ENCODE assay signal across 5 worm cellular contexts in the genomic region with DNA sequence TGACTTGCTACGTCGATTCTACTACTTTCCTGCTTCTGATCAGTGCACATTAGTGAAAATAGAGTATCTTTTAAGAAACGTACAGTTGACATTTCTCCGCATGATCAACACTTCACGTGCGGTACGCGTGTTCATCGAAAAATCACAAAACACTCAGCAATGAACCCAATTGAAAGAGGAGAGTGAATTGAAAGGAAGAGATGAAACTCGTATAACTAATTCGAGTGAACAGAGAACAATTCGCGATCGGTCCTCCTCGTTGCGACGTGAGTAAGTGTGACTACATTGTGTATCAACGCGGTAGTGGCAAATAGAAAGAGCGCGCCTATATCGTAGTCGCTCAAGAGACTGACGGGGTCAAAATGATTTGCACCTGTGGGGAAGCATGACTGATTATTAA.
TF ChIP-seq lines count a peak whose summit lies in the region.

No protein-coding gene starts in this region.

TF ChIP-seq in whole organism, L1 larva, 84 proteins besides CTCF, POLR2A, EP300 and RAD21 (continued from another document and continues in another):
- no peak for TF ChIP-seq egl-13 (tag; optimal IDR thresholded peaks at IDR 0.05; lab: Kevin White, UChicago)
- peak; percentile 15 for TF ChIP-seq nhr-237 (tag; optimal IDR thresholded peaks at IDR 0.05; lab: Kevin White, UChicago)
- peak; percentile 26 for TF ChIP-seq fos-1 (tag; optimal IDR thresholded peaks at IDR 0.05; lab: Kevin White, UChicago)
- TF ChIP-seq grh-1 (GFP tag; IDR thresholded peaks at IDR 0.05; lab: Robert Waterston, UW): peak; percentile 77
- no peak for TF ChIP-seq unc-98 (GFP tag; IDR thresholded peaks at IDR 0.05; lab: Robert Waterston, UW)
- TF ChIP-seq blmp-1 (tag; optimal IDR thresholded peaks at IDR 0.05; lab: Kevin White, UChicago): peak; percentile 94
- TF ChIP-seq nhr-76 (tag; optimal IDR thresholded peaks at IDR 0.05; lab: Kevin White, UChicago): peak; percentile 41
- TF ChIP-seq lin-15B (tag; optimal IDR thresholded peaks at IDR 0.05; lab: Kevin White, UChicago): no peak
- no peak for TF ChIP-seq snpc-4 (tag; optimal IDR thresholded peaks at IDR 0.05; lab: Kevin White, UChicago)
- no peak for TF ChIP-seq zip-4 (GFP tag; optimal IDR thresholded peaks at IDR 0.05; lab: Kevin White, UChicago)
- no peak for TF ChIP-seq fkh-4 (tag; optimal IDR thresholded peaks at IDR 0.05; lab: Kevin White, UChicago; ENCODE audit: borderline replicate concordance)
- TF ChIP-seq mef-2 (tag; optimal IDR thresholded peaks at IDR 0.05; lab: Kevin White, UChicago): peak; percentile 2
- TF ChIP-seq egl-27 (tag; optimal IDR thresholded peaks at IDR 0.05; lab: Kevin White, UChicago): peak; percentile 55 to 77
- TF ChIP-seq nhr-77 (tag; optimal IDR thresholded peaks at IDR 0.05; lab: Kevin White, UChicago): peak; percentile 57
- TF ChIP-seq ets-5 (GFP tag; IDR thresholded peaks at IDR 0.05; lab: Robert Waterston, UW): no peak
- TF ChIP-seq jun-1 (tag; optimal IDR thresholded peaks at IDR 0.05; lab: Kevin White, UChicago): peak; percentile 67
- peak; percentile 32 for TF ChIP-seq nhr-11 (tag; optimal IDR thresholded peaks at IDR 0.05; lab: Kevin White, UChicago)
- no peak for TF ChIP-seq hlh-4 (tag; optimal IDR thresholded peaks at IDR 0.05; lab: Kevin White, UChicago)
- TF ChIP-seq ceh-90 (tag; optimal IDR thresholded peaks at IDR 0.05; lab: Kevin White, UChicago): no peak
- TF ChIP-seq ceh-82 (tag; optimal IDR thresholded peaks at IDR 0.05; lab: Kevin White, UChicago): peak in 2 of 3 experiments; percentile 10 to 44
- no peak for TF ChIP-seq fkh-8 (tag; optimal IDR thresholded peaks at IDR 0.05; lab: Kevin White, UChicago)
- no peak for TF ChIP-seq C04F5.9 (tag; optimal IDR thresholded peaks at IDR 0.05; lab: Kevin White, UChicago)
- peak; percentile 75 for TF ChIP-seq C16A3.4 (tag; optimal IDR thresholded peaks at IDR 0.05; lab: Kevin White, UChicago)
- no peak for TF ChIP-seq mab-9 (GFP tag; IDR thresholded peaks at IDR 0.05; lab: Robert Waterston, UW)
- TF ChIP-seq ces-1 (GFP tag; optimal IDR thresholded peaks at IDR 0.05; lab: Kevin White, UChicago): no peak
- TF ChIP-seq F16B12.6 (tag; optimal IDR thresholded peaks at IDR 0.05; lab: Kevin White, UChicago): no peak

TF ChIP-seq in whole organism, L2 larva, 48 proteins besides CTCF, POLR2A, EP300 and RAD21 (continued from another document):
- TF ChIP-seq ztf-4 (tag; optimal IDR thresholded peaks at IDR 0.05; lab: Kevin White, UChicago) (peak; percentile 54), peb-1 (tag; optimal IDR thresholded peaks at IDR 0.05; lab: Kevin White, UChicago) (no peak), C34F6.9 (tag; optimal IDR thresholded peaks at IDR 0.05; lab: Kevin White, UChicago) (peak; percentile 41), Y55F3AM.14 (GFP tag; optimal IDR thresholded peaks at IDR 0.05; lab: Kevin White, UChicago) (peak; percentile 19), nhr-12 (tag; optimal IDR thresholded peaks at IDR 0.05; lab: Kevin White, UChicago) (no peak), nhr-77 (tag; optimal IDR thresholded peaks at IDR 0.05; lab: Kevin White, UChicago) (no peak), skn-1 (tag; optimal IDR thresholded peaks at IDR 0.05; lab: Kevin White, UChicago) (no peak), elt-1 (tag; optimal IDR thresholded peaks at IDR 0.05; lab: Kevin White, UChicago) (no peak), aly-2 (tag; optimal IDR thresholded peaks at IDR 0.05; lab: Kevin White, UChicago) (no peak), ztf-11 (tag; optimal IDR thresholded peaks at IDR 0.05; lab: Kevin White, UChicago) (no peak), elt-3 (tag; optimal IDR thresholded peaks at IDR 0.05; lab: Kevin White, UChicago) (no peak), sma-9 (GFP tag; optimal IDR thresholded peaks at IDR 0.05; lab: Kevin White, UChicago) (peak; percentile 98), sma-9 (tag; optimal IDR thresholded peaks at IDR 0.05; lab: Kevin White, UChicago) (no peak), lsy-2 (tag; optimal IDR thresholded peaks at IDR 0.05; lab: Kevin White, UChicago) (peak in 1 of 2 experiments; percentile 67), fos-1 (tag; optimal IDR thresholded peaks at IDR 0.05; lab: Kevin White, UChicago) (peak; percentile 79), F13H6.1 (tag; optimal IDR thresholded peaks at IDR 0.05; lab: Kevin White, UChicago) (peak; percentile 80), sem-4 (tag; optimal IDR thresholded peaks at IDR 0.05; lab: Kevin White, UChicago) (peak; percentile 51), blmp-1 (tag; optimal IDR thresholded peaks at IDR 0.05; lab: Kevin White, UChicago; ENCODE audit: insufficient read depth) (peak; percentile 91), ceh-16 (tag; optimal IDR thresholded peaks at IDR 0.05; lab: Kevin White, UChicago) (no peak), mdl-1 (tag; optimal IDR thresholded peaks at IDR 0.05; lab: Kevin White, UChicago) (peak in 1 of 2 experiments; percentile 68), nhr-21 (tag; optimal IDR thresholded peaks at IDR 0.05; lab: Kevin White, UChicago) (peak; percentile 95), unc-39 (tag; optimal IDR thresholded peaks at IDR 0.05; lab: Kevin White, UChicago) (no peak), nhr-10 (tag; optimal IDR thresholded peaks at IDR 0.05; lab: Kevin White, UChicago) (no peak), sma-3 (GFP tag; optimal IDR thresholded peaks at IDR 0.05; lab: Kevin White, UChicago) (peak; percentile 88), nhr-25 (tag; optimal IDR thresholded peaks at IDR 0.05; lab: Kevin White, UChicago) (peak; percentile 94), egl-27 (tag; optimal IDR thresholded peaks at IDR 0.05; lab: Kevin White, UChicago) (peak; percentile 86)

TF ChIP-seq in whole organism, L3 larva, 47 proteins besides CTCF, POLR2A, EP300 and RAD21 (continued from another document):
- TF ChIP-seq fos-1 (tag; optimal IDR thresholded peaks at IDR 0.05; lab: Kevin White, UChicago) (peak; percentile 40), egl-27 (tag; optimal IDR thresholded peaks at IDR 0.05; lab: Kevin White, UChicago) (peak; percentile 13), mdl-1 (tag; optimal IDR thresholded peaks at IDR 0.05; lab: Kevin White, UChicago) (peak; percentile 33), nhr-25 (tag; optimal IDR thresholded peaks at IDR 0.05; lab: Kevin White, UChicago) (peak; percentile 82), pha-4 (tag; optimal IDR thresholded peaks at IDR 0.05; lab: Kevin White, UChicago) (peak; percentile 75), nhr-77 (tag; optimal IDR thresholded peaks at IDR 0.05; lab: Kevin White, UChicago) (no peak), jun-1 (tag; optimal IDR thresholded peaks at IDR 0.05; lab: Kevin White, UChicago) (peak; percentile 93), tbx-2 (tag; optimal IDR thresholded peaks at IDR 0.05; lab: Kevin White, UChicago) (peak; percentile 44), egl-5 (tag; optimal IDR thresholded peaks at IDR 0.05; lab: Kevin White, UChicago) (peak; percentile 43), ama-1 (optimal IDR thresholded peaks at IDR 0.05; lab: Kevin White, UChicago) (peak; percentile 32), ceh-9 (tag; optimal IDR thresholded peaks at IDR 0.05; lab: Kevin White, UChicago) (no peak), nhr-43 (tag; optimal IDR thresholded peaks at IDR 0.05; lab: Kevin White, UChicago; ENCODE audit: poor library complexity, severe bottlenecking) (peak; percentile 96)
TF ChIP-seq in whole organism, L3 larva: peak in this region for 21.

TF ChIP-seq in whole organism, L4 larva, 104 proteins besides CTCF, POLR2A, EP300 and RAD21 (continued from another document and continues in another):
- no peak for TF ChIP-seq pha-4 (GFP tag; IDR thresholded peaks at IDR 0.05; lab: Robert Waterston, UW)
- peak; percentile 20 for TF ChIP-seq pha-4 (tag; optimal IDR thresholded peaks at IDR 0.05; lab: Kevin White, UChicago)
- TF ChIP-seq aha-1 (tag; lab: Kevin White, UChicago): peak; percentile 97
- peak; percentile 97 for TF ChIP-seq dmd-6 (GFP tag; IDR thresholded peaks at IDR 0.05; lab: Robert Waterston, UW)
- peak; percentile 80 for TF ChIP-seq nhr-10 (tag; optimal IDR thresholded peaks at IDR 0.05; lab: Kevin White, UChicago)
- no peak for TF ChIP-seq ceh-62 (tag; optimal IDR thresholded peaks at IDR 0.05; lab: Kevin White, UChicago)
- no peak for TF ChIP-seq set-16 (GFP tag; IDR thresholded peaks at IDR 0.05; lab: Robert Waterston, UW)
- peak; percentile 86 for TF ChIP-seq mep-1 (tag; optimal IDR thresholded peaks at IDR 0.05; lab: Kevin White, UChicago)
- TF ChIP-seq F10B5.3 (tag; optimal IDR thresholded peaks at IDR 0.05; lab: Kevin White, UChicago): no peak
- no peak for TF ChIP-seq egl-27 (tag; optimal IDR thresholded peaks at IDR 0.05; lab: Kevin White, UChicago)
- TF ChIP-seq ceh-32 (tag; optimal IDR thresholded peaks at IDR 0.05; lab: Kevin White, UChicago; ENCODE audit: poor library complexity): no peak
- TF ChIP-seq ama-1 (optimal IDR thresholded peaks at IDR 0.05; lab: Kevin White, UChicago): no peak
- peak; percentile 41 for TF ChIP-seq ztf-7 (tag; optimal IDR thresholded peaks at IDR 0.05; lab: Kevin White, UChicago)
- TF ChIP-seq unc-130 (GFP tag; optimal IDR thresholded peaks at IDR 0.05; lab: Kevin White, UChicago): no peak
- peak; percentile 15; the same call in 1 of the 2 replicates for TF ChIP-seq hmg-1.1 (GFP tag; IDR thresholded peaks at IDR 0.05; lab: Robert Waterston, UW)
- no peak for TF ChIP-seq dpl-1 (GFP tag; optimal IDR thresholded peaks at IDR 0.05; lab: Kevin White, UChicago)
- TF ChIP-seq nhr-6 (tag; optimal IDR thresholded peaks at IDR 0.05; lab: Kevin White, UChicago): peak; percentile 55
- TF ChIP-seq nhr-25 (tag; optimal IDR thresholded peaks at IDR 0.05; lab: Kevin White, UChicago; ENCODE audit: borderline replicate concordance, insufficient read depth): peak; percentile 57
- no peak for TF ChIP-seq daf-19 (GFP tag; conservative IDR thresholded peaks at IDR 0.05; lab: Robert Waterston, UW)
- TF ChIP-seq php-3 (GFP tag; IDR thresholded peaks at IDR 0.05; lab: Robert Waterston, UW): 0 out of 2 replicates have a peak, but pooled peaks have one; percentile 36
- no peak for TF ChIP-seq nhr-237 (tag; optimal IDR thresholded peaks at IDR 0.05; lab: Kevin White, UChicago)
- TF ChIP-seq madf-9 (GFP tag; conservative IDR thresholded peaks at IDR 0.05; lab: Robert Waterston, UW): no peak
- TF ChIP-seq fos-1 (tag; optimal IDR thresholded peaks at IDR 0.05; lab: Kevin White, UChicago): no peak
- TF ChIP-seq dve-1 (tag; optimal IDR thresholded peaks at IDR 0.05; lab: Kevin White, UChicago; ENCODE audit: insufficient read depth): peak; percentile 90
- peak; percentile 92 for TF ChIP-seq nhr-28 (tag; optimal IDR thresholded peaks at IDR 0.05; lab: Kevin White, UChicago)
- TF ChIP-seq skn-1 (tag; optimal IDR thresholded peaks at IDR 0.05; lab: Kevin White, UChicago): no peak
- no peak for TF ChIP-seq lin-15B (tag; optimal IDR thresholded peaks at IDR 0.05; lab: Kevin White, UChicago)
- TF ChIP-seq ceh-20 (GFP tag; IDR thresholded peaks at IDR 0.05; lab: Robert Waterston, UW): peak; percentile 34; the same call in 1 of the 2 replicates
- peak; percentile 99 for TF ChIP-seq mxl-2 (GFP tag; conservative IDR thresholded peaks at IDR 0.05; lab: Robert Waterston, UW)
- no peak for TF ChIP-seq zfp-2 (tag; optimal IDR thresholded peaks at IDR 0.05; lab: Kevin White, UChicago)
- peak in 1 of 2 experiments; percentile 85 for TF ChIP-seq unc-62 (GFP tag; optimal IDR thresholded peaks at IDR 0.05 in 1 of 2; lab: Kevin White, UChicago)
- TF ChIP-seq unc-62 (tag; optimal IDR thresholded peaks at IDR 0.05; lab: Kevin White, UChicago): no peak
- no peak for TF ChIP-seq vab-7 (GFP tag; IDR thresholded peaks at IDR 0.05; lab: Robert Waterston, UW)
- no peak for TF ChIP-seq fkh-10 (GFP tag; optimal IDR thresholded peaks at IDR 0.05; lab: Kevin White, UChicago)
- TF ChIP-seq snpc-1.2 (GFP tag; IDR thresholded peaks at IDR 0.05; lab: Robert Waterston, UW): no peak
- no peak for TF ChIP-seq zip-2 (tag; optimal IDR thresholded peaks at IDR 0.05; lab: Kevin White, UChicago)

TF ChIP-seq in whole organism, young adult, 124 proteins besides CTCF, POLR2A, EP300 and RAD21 (continued from another document):
- no peak for TF ChIP-seq T26A5.8 (tag; optimal IDR thresholded peaks at IDR 0.05; lab: Kevin White, UChicago)
- TF ChIP-seq attf-5 (GFP tag; optimal IDR thresholded peaks at IDR 0.05; lab: Kevin White, UChicago): no peak
- 0 out of 2 replicates have a peak, but pooled peaks have one; percentile 6 for TF ChIP-seq dox-1 (GFP tag; IDR thresholded peaks at IDR 0.05; lab: Robert Waterston, UW)
- no peak for TF ChIP-seq K12H6.12 (tag; optimal IDR thresholded peaks at IDR 0.05; lab: Kevin White, UChicago)
- TF ChIP-seq snpc-1.3 (tag; optimal IDR thresholded peaks at IDR 0.05; lab: Kevin White, UChicago; ENCODE audit: insufficient read depth): no peak
- peak in 1 of 2 experiments; percentile 14 for TF ChIP-seq let-607 (tag; optimal IDR thresholded peaks at IDR 0.05; lab: Kevin White, UChicago)
- TF ChIP-seq chd-7 (tag; optimal IDR thresholded peaks at IDR 0.05; lab: Kevin White, UChicago): peak; percentile 50
- TF ChIP-seq lin-35 (GFP tag; optimal IDR thresholded peaks at IDR 0.05; lab: Kevin White, UChicago): peak in 1 of 3 experiments; percentile 1
- TF ChIP-seq lin-26 (GFP tag; IDR thresholded peaks at IDR 0.05; lab: Robert Waterston, UW): no peak
- TF ChIP-seq gei-17 (GFP tag; optimal IDR thresholded peaks at IDR 0.05; lab: Kevin White, UChicago): peak; percentile 1
- no peak for TF ChIP-seq aptf-2 (GFP tag; conservative IDR thresholded peaks at IDR 0.05; lab: Robert Waterston, UW)
- no peak for TF ChIP-seq B0261.1 (tag; optimal IDR thresholded peaks at IDR 0.05; lab: Kevin White, UChicago)
- TF ChIP-seq sea-2 (GFP tag; IDR thresholded peaks at IDR 0.05; lab: Robert Waterston, UW): no peak
- no peak for TF ChIP-seq ceh-91 (GFP tag; IDR thresholded peaks at IDR 0.05; lab: Robert Waterston, UW)
- TF ChIP-seq nfya-2 (GFP tag; IDR thresholded peaks at IDR 0.05; lab: Robert Waterston, UW): no peak
- TF ChIP-seq pha-4 (tag; optimal IDR thresholded peaks at IDR 0.05; lab: Kevin White, UChicago): peak; percentile 41
- no peak for TF ChIP-seq lag-1 (GFP tag; IDR thresholded peaks at IDR 0.05; lab: Robert Waterston, UW)
- no peak for TF ChIP-seq lin-54 (GFP tag; optimal IDR thresholded peaks at IDR 0.05; lab: Kevin White, UChicago)
- peak; percentile 59; the same call in 1 of the 2 replicates for TF ChIP-seq Y53G8AR.9 (GFP tag; conservative IDR thresholded peaks at IDR 0.05; lab: Robert Waterston, UW)
